Worm (Caenorhabditis elegans) whole organism, L4/young adult: ENCODE measurements around the gene R05H10.7.

ENCODE experiments used
- W03F9.2 ChIP-seq: fragments of 150-350 bp; optimal IDR thresholded peaks from 2 replicates; lab custom pipeline; 2014; ENCODE audit warnings: missing biosample characterization, missing genetic modification characterization
- dao-5 ChIP-seq: sonication (generic microtip); optimal IDR thresholded peaks from 2 replicates; lab custom pipeline; 2016; ENCODE audit warnings: missing genotype, missing genetic modification characterization, moderate library complexity, missing compliant biosample characterization
- him-1 ChIP-seq: sonication (generic microtip); optimal IDR thresholded peaks from 2 replicates; lab custom pipeline; 2016; ENCODE audit warnings: missing genotype, missing genetic modification reagents, missing genetic modification characterization, missing compliant biosample characterization

- TF ChIP-seq him-1 (tag; lab: Kevin White, UChicago) = no peak
- no peak for TF ChIP-seq W03F9.2
- no peak for TF ChIP-seq dao-5
Observed at ce11 chrII:14849897-14850296, 5.4 kb upstream of the R05H10.7 start.
